Worm (Caenorhabditis elegans): ENCODE data around the gene ZC317.7.
"Not testable (repeated sequence)": the region's sequence is repeated elsewhere in the genome, so short reads cannot be mapped to it uniquely, and the experiment has no call there.

Gene ZC317.7

ce11 chrV:5470930-5471329 lies at the start of gene ZC317.7:
Gene ZC317.7, minus strand, starts transcription at chrV:5471030.
- TF ChIP-seq unc-62 (GFP tag; optimal IDR thresholded peaks at IDR 0.05): not testable (repeated sequence)

ce11 chrV:5513630-5514378 lies 43.0 kb upstream of the ZC317.7 start, which contains the start of the genes hpo-15 and mms-19:
Gene hpo-15, minus strand, starts transcription at chrV:5513830.
Gene mms-19, plus strand, starts transcription at chrV:5514348.
- TF ChIP-seq unc-62 (GFP tag; optimal IDR thresholded peaks at IDR 0.05): no peak

- no peak for TF ChIP-seq unc-62 (GFP tag; optimal IDR thresholded peaks at IDR 0.05)
Observed at ce11 chrV:5512559-5512958, 41.7 kb upstream of the ZC317.7 start.

- TF ChIP-seq unc-62 (GFP tag; optimal IDR thresholded peaks at IDR 0.05): no peak
Observed at ce11 chrV:5511720-5512119, 40.9 kb upstream of the ZC317.7 start.

ce11 chrV:5509966-5510365 lies 39.1 kb upstream of the ZC317.7 start:
- TF ChIP-seq unc-62 (GFP tag; optimal IDR thresholded peaks at IDR 0.05): no peak

ce11 chrV:5509134-5509533 lies 38.3 kb upstream of the ZC317.7 start:
- no peak for TF ChIP-seq unc-62 (GFP tag; optimal IDR thresholded peaks at IDR 0.05)

ce11 chrV:5504807-5505442 lies 34.1 kb upstream of the ZC317.7 start, which contains the start of the genes dnj-19 and nhr-47:
Gene dnj-19, minus strand, starts transcription at chrV:5504857.
Gene nhr-47, plus strand, starts transcription at chrV:5505253.
- TF ChIP-seq unc-62 (GFP tag; optimal IDR thresholded peaks at IDR 0.05): no peak

ce11 chrV:5504295-5504694 lies 33.5 kb upstream of the ZC317.7 start:
- no peak for TF ChIP-seq unc-62 (GFP tag; optimal IDR thresholded peaks at IDR 0.05)

ce11 chrV:5502701-5503100 lies 31.9 kb upstream of the ZC317.7 start:
- TF ChIP-seq unc-62 (GFP tag; optimal IDR thresholded peaks at IDR 0.05): no peak

- no peak for TF ChIP-seq unc-62 (GFP tag; optimal IDR thresholded peaks at IDR 0.05)
Observed at ce11 chrV:5499475-5499874, 28.6 kb upstream of the ZC317.7 start.

ce11 chrV:5493447-5493846 lies 22.6 kb upstream of the ZC317.7 start, which contains the start of gene T05C3.2:
Gene T05C3.2, plus strand, starts transcription at chrV:5493747.
- TF ChIP-seq unc-62 (GFP tag; optimal IDR thresholded peaks at IDR 0.05): no peak

ce11 chrV:5490205-5490604 lies 19.4 kb upstream of the ZC317.7 start, which contains the start of gene T05C3.6:
Gene T05C3.6, plus strand, starts transcription at chrV:5490445.
- TF ChIP-seq unc-62 (GFP tag; optimal IDR thresholded peaks at IDR 0.05): no peak

- no peak for TF ChIP-seq unc-62 (GFP tag; optimal IDR thresholded peaks at IDR 0.05)
Observed at ce11 chrV:5488766-5489165, 17.9 kb upstream of the ZC317.7 start, which contains the start of gene grl-18. Gene grl-18, minus strand, starts transcription at chrV:5488866.

- no peak for TF ChIP-seq unc-62 (GFP tag; optimal IDR thresholded peaks at IDR 0.05)
Observed at ce11 chrV:5487180-5487579, 16.4 kb upstream of the ZC317.7 start.

ce11 chrV:5484866-5485265 lies 14.0 kb upstream of the ZC317.7 start, which contains the start of gene srg-65:
Gene srg-65, minus strand, starts transcription at chrV:5484966.
- TF ChIP-seq unc-62 (GFP tag; optimal IDR thresholded peaks at IDR 0.05): no peak

- no peak for TF ChIP-seq unc-62 (GFP tag; optimal IDR thresholded peaks at IDR 0.05)
Observed at ce11 chrV:5482315-5482714, 11.5 kb upstream of the ZC317.7 start, which contains the start of gene srg-66. Gene srg-66, minus strand, starts transcription at chrV:5482415.

- TF ChIP-seq unc-62 (GFP tag; optimal IDR thresholded peaks at IDR 0.05): no peak
Observed at ce11 chrV:5477719-5478118, 6.9 kb upstream of the ZC317.7 start.

Data from whole organism, dauer.